Worm (Caenorhabditis elegans) whole organism, L1 larva: ENCODE results near the gene asp-13.

Source experiments
- C34B4.2 ChIP-seq: sonication (generic microtip); optimal IDR thresholded peaks from 2 replicates; lab custom pipeline; 2017; ENCODE audit warnings: mild to moderate bottlenecking, missing genetic modification characterization, missing compliant biosample characterization
- aha-1 ChIP-seq: fragments of 150-350 bp; optimal IDR thresholded peaks from 2 replicates; lab custom pipeline; 2014; ENCODE audit warnings: missing biosample characterization, missing genetic modification characterization
- aly-2 ChIP-seq: fragments of 150-350 bp; optimal IDR thresholded peaks from 2 replicates; lab custom pipeline; 2014; ENCODE audit warnings: missing biosample characterization, missing genetic modification characterization
- ceh-8 ChIP-seq: fragments of 200-800 bp; sonication (Bioruptor generic); optimal IDR thresholded peaks from 2 replicates; lab custom pipeline; 2018; ENCODE audit warnings: mild to moderate bottlenecking, missing genetic modification characterization, moderate library complexity, missing compliant biosample characterization
- ceh-88 ChIP-seq: fragments of 200-800 bp; sonication (Bioruptor generic); IDR thresholded peaks from 2 replicates; pipeline ENCODE4 v1.3.6; 2022; ENCODE audit warnings: missing genetic modification characterization, missing compliant biosample characterization
- dpl-1 ChIP-seq, 3 experiments: fragments of 150-350 bp in 2 of 3; sonication (generic microtip) in 1 of 3; optimal IDR thresholded peaks; 2 replicates each; lab custom pipeline; 2014 to 2017; ENCODE audit warnings: missing biosample characterization in 3 of 3, missing genetic modification characterization in 3 of 3, missing genetic modification reagents in 3 of 3
- egl-27 ChIP-seq, 2 experiments: fragments of 150-350 bp in 1 of 2; sonication (generic microtip); optimal IDR thresholded peaks; 3 replicates each; lab custom pipeline; 2017 to 2018; ENCODE audit warnings: missing biosample characterization in 2 of 2, missing genetic modification characterization in 2 of 2, missing genetic modification reagents in 2 of 2
- elt-3 ChIP-seq, 6 experiments: fragments of 150-350 bp in 1 of 6; sonication (generic microtip); optimal IDR thresholded peaks; 2 replicates each; lab custom pipeline; 2017 to 2018; ENCODE audit warnings: missing biosample characterization in 6 of 6, missing genetic modification characterization in 6 of 6, inconsistent platforms in 1 of 6
- fkh-8 ChIP-seq: sonication (generic microtip); optimal IDR thresholded peaks from 2 replicates; lab custom pipeline; 2016; ENCODE audit warnings: mild to moderate bottlenecking, missing genetic modification characterization, missing compliant biosample characterization
- grh-1 ChIP-seq: fragments of 200-800 bp; sonication (Bioruptor generic); IDR thresholded peaks from 2 replicates; pipeline ENCODE4 v1.3.6; 2022; ENCODE audit warnings: missing genetic modification reagents, missing genetic modification characterization, missing compliant biosample characterization
- hlh-4 ChIP-seq: sonication (generic microtip); optimal IDR thresholded peaks from 2 replicates; lab custom pipeline; 2016; ENCODE audit warnings: mild to moderate bottlenecking, missing genetic modification characterization, missing compliant biosample characterization
- irx-1 ChIP-seq: sonication (generic microtip); optimal IDR thresholded peaks from 2 replicates; lab custom pipeline; 2016; ENCODE audit warnings: missing genetic modification characterization, missing compliant biosample characterization
- jun-1 ChIP-seq: fragments of 150-350 bp; optimal IDR thresholded peaks from 2 replicates; lab custom pipeline; 2014; ENCODE audit warnings: missing biosample characterization, missing genetic modification reagents, missing genetic modification characterization
- lin-13 ChIP-seq: fragments of 150-350 bp; optimal IDR thresholded peaks from 2 replicates; lab custom pipeline; 2014; ENCODE audit warnings: missing biosample characterization, missing genetic modification reagents, missing genetic modification characterization
- lin-14 ChIP-seq: fragments of 200-800 bp; sonication (Bioruptor generic); optimal IDR thresholded peaks from 2 replicates; lab custom pipeline; 2018; ENCODE audit warnings: mild to moderate bottlenecking, missing genetic modification characterization, moderate library complexity, missing compliant biosample characterization
- lin-15B ChIP-seq: fragments of 150-350 bp; sonication (generic microtip); optimal IDR thresholded peaks from 3 replicates; lab custom pipeline; 2014; ENCODE audit warnings: missing biosample characterization, missing genetic modification characterization
- lsy-2 ChIP-seq, 2 experiments: fragments of 150-350 bp; optimal IDR thresholded peaks; 2 replicates each; lab custom pipeline; 2014; ENCODE audit warnings: missing biosample characterization in 2 of 2, missing genetic modification characterization in 2 of 2
- mab-9 ChIP-seq: fragments of 200-800 bp; sonication (Bioruptor generic); IDR thresholded peaks from 2 replicates; pipeline ENCODE4 v1.3.6; 2022; ENCODE audit warnings: missing genetic modification reagents, missing genetic modification characterization, missing compliant biosample characterization
- mdl-1 ChIP-seq, 2 experiments: fragments of 150-350 bp; optimal IDR thresholded peaks; 2 replicates each; lab custom pipeline; 2014 to 2017; ENCODE audit warnings: missing biosample characterization in 2 of 2, missing genetic modification characterization in 2 of 2, inconsistent platforms in 1 of 2
- mef-2 ChIP-seq: fragments of 150-350 bp; optimal IDR thresholded peaks from 2 replicates; lab custom pipeline; 2014; ENCODE audit warnings: missing biosample characterization, missing genetic modification characterization
- nhr-11 ChIP-seq: fragments of 150-350 bp; optimal IDR thresholded peaks from 2 replicates; lab custom pipeline; 2014; ENCODE audit warnings: missing biosample characterization, missing genetic modification characterization
- nhr-12 ChIP-seq: sonication (generic microtip); optimal IDR thresholded peaks from 2 replicates; lab custom pipeline; 2017; ENCODE audit warnings: missing biosample characterization, missing genetic modification characterization
- nhr-28 ChIP-seq: fragments of 150-350 bp; optimal IDR thresholded peaks from 2 replicates; lab custom pipeline; 2014; ENCODE audit warnings: missing biosample characterization, missing genetic modification characterization
- nhr-76 ChIP-seq: sonication (generic microtip); optimal IDR thresholded peaks from 2 replicates; lab custom pipeline; 2017; ENCODE audit warnings: missing biosample characterization, missing genetic modification characterization
- nhr-77 ChIP-seq: fragments of 150-350 bp; optimal IDR thresholded peaks from 2 replicates; lab custom pipeline; 2014; ENCODE audit warnings: missing biosample characterization, missing genetic modification characterization
- nhr-85 ChIP-seq: sonication (generic microtip); peaks from one replicate; lab custom pipeline; 2016; ENCODE audit warnings: missing genetic modification characterization, inconsistent platforms, missing compliant biosample characterization
- nhr-90 ChIP-seq: sonication (generic microtip); optimal IDR thresholded peaks from 2 replicates; lab custom pipeline; 2016; ENCODE audit warnings: mild to moderate bottlenecking, missing genetic modification characterization, missing compliant biosample characterization; ENCODE audit not compliant: poor library complexity
- pag-3 ChIP-seq: sonication (generic microtip); optimal IDR thresholded peaks from 2 replicates; lab custom pipeline; 2017; ENCODE audit warnings: missing genetic modification characterization, mild to moderate bottlenecking, missing compliant biosample characterization, antibody characterized with exemption, borderline replicate concordance; ENCODE audit not compliant: insufficient read depth
- pax-3 ChIP-seq: fragments of 200-800 bp; sonication (Bioruptor generic); optimal IDR thresholded peaks from 2 replicates; lab custom pipeline; 2018; ENCODE audit warnings: mild to moderate bottlenecking, missing genetic modification characterization, moderate library complexity, missing compliant biosample characterization
- pqm-1 ChIP-seq: sonication (generic microtip); optimal IDR thresholded peaks from 3 replicates; lab custom pipeline; 2017; ENCODE audit warnings: missing biosample characterization, missing genetic modification characterization
- skn-1 ChIP-seq: fragments of 150-350 bp; optimal IDR thresholded peaks from 2 replicates; lab custom pipeline; 2014; ENCODE audit warnings: missing biosample characterization, missing genetic modification characterization
- sox-4 ChIP-seq: sonication (generic microtip); optimal IDR thresholded peaks from 2 replicates; lab custom pipeline; 2016; ENCODE audit warnings: missing genetic modification characterization, missing compliant biosample characterization
- sptf-1 ChIP-seq: fragments of 150-350 bp; optimal IDR thresholded peaks from 2 replicates; lab custom pipeline; 2014; ENCODE audit warnings: missing biosample characterization, missing genetic modification characterization
- sup-37 ChIP-seq: fragments of 200-800 bp; sonication (Bioruptor generic); optimal IDR thresholded peaks from 2 replicates; lab custom pipeline; 2018; ENCODE audit warnings: mild to moderate bottlenecking, missing genetic modification characterization, missing compliant biosample characterization
- swsn-7 ChIP-seq: sonication (generic microtip); optimal IDR thresholded peaks from 2 replicates; lab custom pipeline; 2016; ENCODE audit warnings: missing genetic modification characterization, missing compliant biosample characterization
- tbx-2 ChIP-seq: sonication (generic microtip); optimal IDR thresholded peaks from 2 replicates; lab custom pipeline; 2016; ENCODE audit warnings: missing genetic modification characterization, missing compliant biosample characterization
- tlp-1 ChIP-seq: fragments of 150-350 bp; optimal IDR thresholded peaks from 2 replicates; lab custom pipeline; 2014; ENCODE audit warnings: missing biosample characterization, missing genetic modification characterization
- ztf-11 ChIP-seq, 2 experiments: sonication (generic microtip); optimal IDR thresholded peaks; 2 replicates each; lab custom pipeline; 2016 to 2017; ENCODE audit warnings: missing genetic modification characterization in 2 of 2, missing biosample characterization in 1 of 2, missing compliant biosample characterization in 1 of 2
- ztf-4 ChIP-seq: fragments of 150-350 bp; optimal IDR thresholded peaks from 2 replicates; lab custom pipeline; 2014; ENCODE audit warnings: missing biosample characterization, missing genetic modification characterization

Gene asp-13

ce11 chrV:8636907-8637306 is 6.1 kb downstream of the asp-13 start, which contains the start of gene grl-12:
TSS of gene grl-12 (minus strand) at chrV:8637007.
- TF ChIP-seq elt-3 (tag; optimal IDR thresholded peaks at IDR 0.05; lab: Kevin White, UChicago) (no peak), lin-15B (tag; lab: Kevin White, UChicago) (no peak), mdl-1 (tag; optimal IDR thresholded peaks at IDR 0.05; lab: Kevin White, UChicago) (no peak), fkh-8 (no peak), nhr-77 (tag; lab: Kevin White, UChicago) (no peak), lsy-2 (tag; optimal IDR thresholded peaks at IDR 0.05; lab: Kevin White, UChicago) (no peak), pag-3 (tag; lab: Kevin White, UChicago) (no peak), aha-1 (tag; lab: Kevin White, UChicago) (no peak), mab-9 (GFP tag; lab: Robert Waterston, UW) (no peak), mef-2 (tag; lab: Kevin White, UChicago) (no peak), nhr-90 (tag; lab: Kevin White, UChicago) (no peak), aly-2 (tag; lab: Kevin White, UChicago) (no peak), ceh-88 (GFP tag; lab: Robert Waterston, UW) (no peak), sup-37 (GFP tag; lab: Kevin White, UChicago) (no peak), hlh-4 (tag; lab: Kevin White, UChicago) (no peak), lin-13 (no peak), pax-3 (no peak), dpl-1 (GFP tag; optimal IDR thresholded peaks at IDR 0.05; lab: Kevin White, UChicago) (no peak)

- TF ChIP-seq swsn-7 (tag; lab: Kevin White, UChicago) (no peak), nhr-12 (no peak), sox-4 (tag; lab: Kevin White, UChicago) (no peak), sptf-1 (no peak), pag-3 (tag; lab: Kevin White, UChicago) (no peak), lin-15B (tag; lab: Kevin White, UChicago) (no peak), nhr-28 (tag; lab: Kevin White, UChicago) (no peak), hlh-4 (tag; lab: Kevin White, UChicago) (no peak), ztf-4 (no peak), jun-1 (tag; lab: Kevin White, UChicago) (no peak), tbx-2 (no peak), nhr-11 (tag; lab: Kevin White, UChicago) (no peak), nhr-76 (tag; lab: Kevin White, UChicago) (no peak), nhr-85 (tag; lab: Kevin White, UChicago) (no peak), grh-1 (GFP tag; lab: Robert Waterston, UW) (no peak), ztf-11 (tag; optimal IDR thresholded peaks at IDR 0.05; lab: Kevin White, UChicago) (no peak), C34B4.2 (no peak), mef-2 (tag; lab: Kevin White, UChicago) (no peak)
Observed at ce11 chrV:8635575-8635974, 7.4 kb downstream of the asp-13 start, which contains the start of gene oac-29. TSS of gene oac-29 (minus strand) at chrV:8635675.

ce11 chrV:8632788-8633187 is 10.2 kb downstream of the asp-13 start:
- TF ChIP-seq egl-27 (tag; optimal IDR thresholded peaks at IDR 0.05; lab: Kevin White, UChicago) (no peak), ceh-8 (GFP tag; lab: Kevin White, UChicago) (no peak), aha-1 (tag; lab: Kevin White, UChicago) (no peak), irx-1 (tag; lab: Kevin White, UChicago) (no peak), pqm-1 (tag; lab: Kevin White, UChicago) (no peak), nhr-28 (tag; lab: Kevin White, UChicago) (no peak), tlp-1 (tag; lab: Kevin White, UChicago) (no peak), lin-14 (GFP tag; lab: Kevin White, UChicago) (no peak), skn-1 (tag; lab: Kevin White, UChicago) (no peak)
